Worm (Caenorhabditis elegans) whole organism, L4 larva: Measurements from ENCODE around the gene npr-40.
A peak's percentile ranks its signal among the peaks of the same experiment; 100 is the strongest.

Experiments
- F44E2.7 ChIP-seq: fragments of 200-800 bp; sonication (Bioruptor generic); IDR thresholded peaks from 2 replicates; pipeline ENCODE4 v2.1.2; 2022; ENCODE audit warnings: missing genetic modification characterization, missing compliant biosample characterization
- T26A8.4 ChIP-seq: fragments of 200-800 bp; sonication (Bioruptor generic); IDR thresholded peaks from 2 replicates; pipeline ENCODE4 v1.3.6; 2022; ENCODE audit warnings: missing genetic modification characterization, missing compliant biosample characterization
- Y48G9A.11 ChIP-seq: fragments of 200-800 bp; sonication (Bioruptor generic); IDR thresholded peaks from 2 replicates; pipeline ENCODE4 v1.3.6; 2022; ENCODE audit warnings: missing genetic modification reagents, missing genetic modification characterization, missing compliant biosample characterization
- Y5F2A.4 ChIP-seq: fragments of 200-800 bp; sonication (Bioruptor generic); optimal IDR thresholded peaks from 2 replicates; lab custom pipeline; 2018; ENCODE audit warnings: mild to moderate bottlenecking, missing genetic modification characterization, missing compliant biosample characterization
- aha-1 ChIP-seq: fragments of 150-350 bp; peaks from one replicate; lab custom pipeline; 2014; ENCODE audit warnings: missing biosample characterization, missing genetic modification characterization
- aly-2 ChIP-seq: sonication (generic microtip); optimal IDR thresholded peaks from 2 replicates; lab custom pipeline; 2018; ENCODE audit warnings: missing biosample characterization, missing genetic modification characterization
- ama-1 ChIP-seq: fragments of 150-350 bp; optimal IDR thresholded peaks from 2 replicates; lab custom pipeline; 2014; ENCODE audit warnings: inconsistent platforms, mixed read lengths
- arid-1 ChIP-seq: fragments of 200-800 bp; sonication (Bioruptor generic); conservative IDR thresholded peaks from 2 replicates; pipeline ENCODE4 v1.3.6; 2022; ENCODE audit warnings: missing genetic modification reagents, missing genetic modification characterization, missing compliant biosample characterization
- ceh-28 ChIP-seq: fragments of 150-350 bp; optimal IDR thresholded peaks from 2 replicates; lab custom pipeline; 2014; ENCODE audit warnings: missing biosample characterization, missing genetic modification reagents, missing genetic modification characterization
- ceh-62 ChIP-seq: sonication (generic microtip); optimal IDR thresholded peaks from 2 replicates; lab custom pipeline; 2017; ENCODE audit warnings: missing biosample characterization, missing genetic modification characterization
- daf-12 ChIP-seq: fragments of 150-350 bp; optimal IDR thresholded peaks from 2 replicates; lab custom pipeline; 2014; ENCODE audit warnings: missing biosample characterization, missing genetic modification reagents, missing genetic modification characterization
- daf-8 ChIP-seq: fragments of 200-800 bp; sonication (Bioruptor generic); IDR thresholded peaks from 2 replicates; pipeline ENCODE4 v1.3.6; 2022; ENCODE audit warnings: missing genetic modification characterization, missing compliant biosample characterization
- dmd-6 ChIP-seq: fragments of 200-800 bp; sonication (Bioruptor generic); IDR thresholded peaks from 2 replicates; pipeline ENCODE4 v1.3.6; 2022; ENCODE audit warnings: missing genetic modification reagents, missing genetic modification characterization, missing compliant biosample characterization
- dmd-8 ChIP-seq: fragments of 200-800 bp; sonication (Bioruptor generic); IDR thresholded peaks from 2 replicates; pipeline ENCODE4 v1.3.6; 2022; ENCODE audit warnings: missing genetic modification characterization, missing compliant biosample characterization
- dve-1 ChIP-seq: sonication (generic microtip); optimal IDR thresholded peaks from 2 replicates; lab custom pipeline; 2017; ENCODE audit warnings: antibody characterized with exemption, mild to moderate bottlenecking, missing genetic modification characterization, missing compliant biosample characterization; ENCODE audit not compliant: insufficient read depth
- egl-43 ChIP-seq: fragments of 200-800 bp; sonication (Bioruptor generic); IDR thresholded peaks from 2 replicates; pipeline ENCODE4 v1.3.6; 2022; ENCODE audit warnings: missing genetic modification reagents, missing genetic modification characterization, missing compliant biosample characterization
- gei-8 ChIP-seq: fragments of 200-800 bp; sonication (Bioruptor generic); optimal IDR thresholded peaks from 2 replicates; lab custom pipeline; 2018; ENCODE audit warnings: mild to moderate bottlenecking, missing genetic modification characterization, missing compliant biosample characterization
- jun-1 ChIP-seq: fragments of 150-350 bp; optimal IDR thresholded peaks from 2 replicates; lab custom pipeline; 2014; ENCODE audit warnings: missing biosample characterization, missing genetic modification reagents, missing genetic modification characterization
- lin-38 ChIP-seq: fragments of 200-800 bp; sonication (Bioruptor generic); IDR thresholded peaks from 2 replicates; pipeline ENCODE4 v1.3.6; 2022; ENCODE audit warnings: missing genetic modification reagents, missing genetic modification characterization, missing compliant biosample characterization
- lin-39 ChIP-seq: fragments of 150-350 bp; optimal IDR thresholded peaks from 2 replicates; lab custom pipeline; 2014; ENCODE audit warnings: missing biosample characterization, missing genetic modification reagents, missing genetic modification characterization
- mxl-2 ChIP-seq: fragments of 200-800 bp; sonication (Bioruptor generic); conservative IDR thresholded peaks from 2 replicates; pipeline ENCODE4 v1.3.6; 2022; ENCODE audit warnings: missing genetic modification reagents, missing genetic modification characterization, missing compliant biosample characterization
- mxl-3 ChIP-seq: fragments of 200-800 bp; sonication (Bioruptor generic); optimal IDR thresholded peaks from 2 replicates; lab custom pipeline; 2018; ENCODE audit warnings: mild to moderate bottlenecking, missing genetic modification characterization, missing compliant biosample characterization
- nhr-41 ChIP-seq: fragments of 200-800 bp; sonication (Bioruptor generic); IDR thresholded peaks from 2 replicates; pipeline ENCODE4 v1.3.6; 2022; ENCODE audit warnings: missing genetic modification reagents, missing genetic modification characterization, missing compliant biosample characterization
- nhr-42 ChIP-seq: fragments of 200-800 bp; sonication (Bioruptor generic); IDR thresholded peaks from 2 replicates; pipeline ENCODE4 v1.3.6; 2022; ENCODE audit warnings: missing genetic modification characterization, missing compliant biosample characterization
- nhr-6 ChIP-seq: fragments of 150-350 bp; optimal IDR thresholded peaks from 2 replicates; lab custom pipeline; 2014; ENCODE audit warnings: missing biosample characterization, missing genetic modification characterization
- nhr-77 ChIP-seq: fragments of 150-350 bp; optimal IDR thresholded peaks from 2 replicates; lab custom pipeline; 2014; ENCODE audit warnings: missing biosample characterization, missing genetic modification characterization
- pha-4 ChIP-seq, 2 experiments: fragments of 150-350 bp in 1 of 2; fragments of 200-800 bp in 1 of 2; sonication (Bioruptor generic) in 1 of 2; IDR thresholded peaks in 1 of 2; optimal IDR thresholded peaks in 1 of 2; 2 replicates each; pipeline versions ENCODE4 v1.3.6 to Lab custom; 2014 to 2022; ENCODE audit warnings: missing genetic modification characterization in 2 of 2, missing genetic modification reagents in 2 of 2, missing biosample characterization in 1 of 2, missing compliant biosample characterization in 1 of 2
- rbr-2 ChIP-seq: sonication (generic microtip); optimal IDR thresholded peaks from 2 replicates; lab custom pipeline; 2016; ENCODE audit warnings: missing genotype, missing genetic modification characterization, missing compliant biosample characterization
- set-16 ChIP-seq: fragments of 200-800 bp; sonication (Bioruptor generic); IDR thresholded peaks from 2 replicates; pipeline ENCODE4 v1.3.6; 2022; ENCODE audit warnings: missing genetic modification reagents, missing genetic modification characterization, missing compliant biosample characterization
- snpc-1.2 ChIP-seq: fragments of 200-800 bp; sonication (Bioruptor generic); IDR thresholded peaks from 2 replicates; pipeline ENCODE4 v1.3.6; 2022; ENCODE audit warnings: missing genetic modification reagents, missing genetic modification characterization, missing compliant biosample characterization
- snpc-4 ChIP-seq: fragments of 150-350 bp; optimal IDR thresholded peaks from 2 replicates; lab custom pipeline; 2014; ENCODE audit warnings: missing biosample characterization, missing genetic modification characterization
- spr-1 ChIP-seq: sonication (generic microtip); optimal IDR thresholded peaks from 2 replicates; lab custom pipeline; 2016; ENCODE audit warnings: mild to moderate bottlenecking, missing genetic modification characterization, missing compliant biosample characterization
- tra-1 ChIP-seq: fragments of 200-800 bp; sonication (Bioruptor generic); IDR thresholded peaks from 2 replicates; pipeline ENCODE4 v1.3.6; 2022; ENCODE audit warnings: missing genetic modification reagents, missing genetic modification characterization, missing compliant biosample characterization
- unc-130 ChIP-seq: sonication (generic microtip); optimal IDR thresholded peaks from 2 replicates; lab custom pipeline; 2016; ENCODE audit warnings: missing genetic modification reagents, missing genetic modification characterization, missing compliant biosample characterization
- unc-62 ChIP-seq, 3 experiments: fragments of 150-350 bp in 1 of 3; sonication (generic microtip); optimal IDR thresholded peaks in 2 of 3; peaks in 1 of 3; 1 replicate in 1 of 3; 2 replicates in 2 of 3; lab custom pipeline; 2014 to 2017; ENCODE audit warnings: missing biosample characterization in 3 of 3, missing genetic modification characterization in 3 of 3, missing genetic modification reagents in 3 of 3, missing genotype in 1 of 3
- zfp-3 ChIP-seq: fragments of 200-800 bp; sonication (Bioruptor generic); conservative IDR thresholded peaks from 2 replicates; pipeline ENCODE4 v1.3.6; 2022; ENCODE audit warnings: missing genetic modification reagents, missing genetic modification characterization, missing compliant biosample characterization
- ztf-7 ChIP-seq: fragments of 150-350 bp; optimal IDR thresholded peaks from 2 replicates; lab custom pipeline; 2014; ENCODE audit warnings: missing biosample characterization, missing genetic modification characterization

Gene npr-40

DNA sequence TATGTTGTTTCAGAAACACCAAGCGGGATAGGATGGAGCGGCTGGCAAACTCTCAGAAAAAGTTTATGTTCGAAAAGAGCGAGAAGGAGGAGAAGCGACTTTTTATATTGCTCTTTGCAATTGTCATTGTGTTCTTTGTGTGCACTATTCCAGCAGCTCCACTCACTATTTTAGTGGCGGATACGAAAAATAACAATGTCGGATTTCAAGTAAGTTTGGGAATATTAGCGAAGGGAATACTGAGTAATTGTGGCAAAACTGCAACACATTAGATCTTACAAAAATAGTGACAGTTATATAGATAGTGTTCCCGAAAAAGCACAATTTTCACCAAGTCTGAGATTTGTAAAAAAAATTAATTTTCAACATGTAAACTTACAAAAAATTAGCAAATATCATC is 4.1 kb downstream of the npr-40 start:
- TF ChIP-seq zfp-3 (no peak), ztf-7 (no peak), rbr-2 (tag; lab: Kevin White, UChicago) (no peak), nhr-77 (tag; lab: Kevin White, UChicago) (no peak), aha-1 (tag; lab: Kevin White, UChicago) (peak; percentile 90), snpc-1.2 (GFP tag; lab: Robert Waterston, UW) (no peak)

DNA sequence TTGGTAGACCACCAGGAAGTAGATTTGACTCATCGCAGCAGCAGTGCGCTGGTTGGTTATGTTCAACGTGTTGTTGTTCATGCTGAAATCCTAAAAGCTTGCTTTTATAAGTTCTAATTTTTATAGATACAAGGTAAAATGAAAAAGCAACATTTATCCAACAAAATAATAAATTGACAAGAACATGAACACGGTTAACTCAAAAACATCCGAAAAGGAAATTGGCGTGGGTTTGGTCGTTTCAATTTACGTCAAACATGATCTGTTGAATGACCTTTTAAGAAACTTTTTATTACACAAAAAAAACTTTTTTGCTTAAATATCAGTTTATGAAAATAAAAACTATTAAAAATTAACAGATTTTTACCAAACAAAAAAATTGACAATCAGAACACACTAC is 10.2 kb downstream of the npr-40 start, which contains the start of gene ntr-2:
ntr-2 (minus strand) TSS at position 101 of the 400 bp plus-strand sequence.
- TF ChIP-seq nhr-41 (GFP tag; lab: Robert Waterston, UW): no peak
- no peak for TF ChIP-seq lin-38 (GFP tag; lab: Robert Waterston, UW)
- TF ChIP-seq mxl-3 (GFP tag; lab: Kevin White, UChicago): no peak
- TF ChIP-seq jun-1 (tag; lab: Kevin White, UChicago): no peak
- no peak for TF ChIP-seq F44E2.7
- TF ChIP-seq nhr-77 (tag; lab: Kevin White, UChicago): no peak
- no peak for TF ChIP-seq daf-8 (GFP tag; lab: Robert Waterston, UW)
- no peak for TF ChIP-seq T26A8.4 (GFP tag; lab: Robert Waterston, UW)
- no peak for TF ChIP-seq dmd-8 (GFP tag; lab: Robert Waterston, UW)
- TF ChIP-seq egl-43 (GFP tag; lab: Robert Waterston, UW): no peak

DNA sequence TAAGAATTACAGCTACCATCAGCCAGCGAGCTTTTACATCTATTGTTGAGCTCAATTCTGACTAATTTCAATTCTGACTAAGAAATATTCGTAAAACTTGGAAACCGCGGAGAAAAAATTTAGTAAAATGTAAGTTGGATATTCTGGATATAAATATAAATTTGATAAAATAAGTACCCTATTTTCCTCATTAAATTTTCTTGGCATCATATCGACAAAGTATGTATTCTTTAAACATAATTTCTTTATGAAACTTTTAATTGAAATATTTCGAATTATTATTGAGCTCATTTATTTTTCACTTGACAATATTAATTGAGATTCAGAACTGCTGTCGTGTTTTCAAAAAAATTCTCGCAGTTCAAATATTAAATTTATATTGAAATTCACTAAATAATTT is 10.9 kb downstream of the npr-40 start:
- TF ChIP-seq egl-43 (GFP tag; lab: Robert Waterston, UW) (no peak), unc-62 (GFP tag; optimal IDR thresholded peaks at IDR 0.05 in 1 of 2; lab: Kevin White, UChicago) (peak in 1 of 2 experiments; percentile 92), unc-62 (tag; optimal IDR thresholded peaks at IDR 0.05; lab: Kevin White, UChicago) (no peak)

ce11 chrX:14931443-14931842 is 12.8 kb downstream of the npr-40 start:
- peak; percentile 25; the same call in 1 of the 2 replicates for TF ChIP-seq set-16 (GFP tag; lab: Robert Waterston, UW)
- TF ChIP-seq unc-130 (GFP tag; lab: Kevin White, UChicago): no peak

DNA sequence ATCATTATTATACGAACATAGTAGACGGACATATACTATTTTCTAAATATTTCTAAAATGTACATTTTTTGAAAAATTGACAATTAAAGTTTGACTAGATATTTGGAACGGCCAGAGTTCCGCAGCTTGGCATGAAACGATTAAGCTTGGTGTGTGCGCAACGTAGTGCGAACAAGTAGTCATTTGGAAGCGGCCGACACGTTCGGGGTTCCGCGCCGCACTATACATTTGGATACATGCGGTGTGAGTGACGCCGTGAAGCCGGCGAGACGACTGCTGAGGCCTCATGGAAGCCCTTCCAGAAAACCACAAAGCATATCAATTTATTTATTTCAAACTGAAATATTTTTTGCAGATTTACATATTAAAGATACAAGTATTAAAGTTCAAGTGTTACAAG is 19.6 kb downstream of the npr-40 start:
- peak; percentile 20; the same call in 1 of the 2 replicates for TF ChIP-seq pha-4 (GFP tag; IDR thresholded peaks at IDR 0.05; lab: Robert Waterston, UW)
- TF ChIP-seq pha-4 (tag; optimal IDR thresholded peaks at IDR 0.05; lab: Kevin White, UChicago): no peak
- peak in 1 of 2 experiments; percentile 34 for TF ChIP-seq unc-62 (GFP tag; optimal IDR thresholded peaks at IDR 0.05 in 1 of 2; lab: Kevin White, UChicago)
- no peak for TF ChIP-seq unc-62 (tag; optimal IDR thresholded peaks at IDR 0.05; lab: Kevin White, UChicago)
- TF ChIP-seq dve-1: no peak
- TF ChIP-seq Y48G9A.11 (GFP tag; lab: Robert Waterston, UW): 0 out of 2 replicates have a peak, but pooled peaks have one; percentile 24
- peak; percentile 31; the same call in 1 of the 2 replicates for TF ChIP-seq nhr-42 (GFP tag; lab: Robert Waterston, UW)
- no peak for TF ChIP-seq nhr-6
- TF ChIP-seq snpc-4: peak; percentile 75
- TF ChIP-seq, all 104 proteins: peak for 5

ce11 chrX:14946217-14946463 is 27.5 kb downstream of the npr-40 start, which contains the start of gene mrp-5:
TSS of gene mrp-5 (minus strand) at chrX:14946317.
- TF ChIP-seq snpc-1.2 (GFP tag; lab: Robert Waterston, UW): no peak
- TF ChIP-seq lin-38 (GFP tag; lab: Robert Waterston, UW): no peak
- TF ChIP-seq dmd-6 (GFP tag; lab: Robert Waterston, UW): no peak
- TF ChIP-seq unc-62 (GFP tag; optimal IDR thresholded peaks at IDR 0.05 in 1 of 2; lab: Kevin White, UChicago): no peak
- TF ChIP-seq unc-62 (tag; optimal IDR thresholded peaks at IDR 0.05; lab: Kevin White, UChicago): no peak

ce11 chrX:14946464-14947354 is 28.1 kb downstream of the npr-40 start:
- TF ChIP-seq aly-2 (tag; lab: Kevin White, UChicago) (no peak), unc-130 (GFP tag; lab: Kevin White, UChicago) (no peak), gei-8 (GFP tag; lab: Kevin White, UChicago) (no peak), tra-1 (GFP tag; lab: Robert Waterston, UW) (0 out of 2 replicates have a peak, but pooled peaks have one; percentile 57), nhr-41 (GFP tag; lab: Robert Waterston, UW) (no peak), ceh-62 (no peak), ama-1 (lab: Kevin White, UChicago) (no peak), spr-1 (tag; lab: Kevin White, UChicago) (no peak), lin-39 (no peak), arid-1 (GFP tag; lab: Robert Waterston, UW) (no peak), daf-12 (tag; lab: Kevin White, UChicago) (no peak), mxl-2 (no peak), Y5F2A.4 (GFP tag; lab: Kevin White, UChicago) (no peak), ceh-28 (tag; lab: Kevin White, UChicago) (no peak), lin-38 (GFP tag; lab: Robert Waterston, UW) (peak; percentile 70)
